Worm (Caenorhabditis elegans): ENCODE results near the gene ccm-3.

DNA sequence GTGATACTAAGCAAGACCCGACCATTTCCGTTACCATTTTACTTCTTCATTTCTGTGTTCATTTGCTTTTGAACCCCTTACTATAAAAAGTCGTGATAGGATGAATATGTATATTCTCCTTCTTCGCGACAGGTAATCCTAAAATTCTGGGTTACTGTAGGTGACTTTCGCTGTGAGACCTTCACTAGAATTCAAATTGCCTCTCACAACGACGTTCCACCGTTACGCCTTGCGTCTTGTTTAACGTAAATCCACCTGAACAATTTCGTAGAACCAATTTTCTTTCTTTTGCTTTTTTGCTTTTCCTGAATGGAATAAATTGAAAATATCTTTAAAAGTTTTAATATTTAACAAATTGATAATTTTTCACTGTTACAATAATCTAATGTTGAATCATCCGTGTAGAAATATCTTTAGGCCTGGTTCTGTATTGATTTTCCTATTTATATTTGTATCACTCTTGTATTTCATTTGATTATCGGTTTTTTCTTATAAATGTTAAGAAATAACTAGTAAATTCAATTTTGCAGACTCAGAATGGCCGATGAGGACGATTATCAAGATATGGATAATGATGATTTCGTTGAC is 28.1 kb downstream of the ccm-3 start, which contains the start of gene rpb-6:
- TF ChIP-seq tra-4 (tag; optimal IDR thresholded peaks at IDR 0.05): no peak
- no peak for TF ChIP-seq ama-1 (optimal IDR thresholded peaks at IDR 0.05)
- TF ChIP-seq hmbx-1 (tag; optimal IDR thresholded peaks at IDR 0.05): no peak
- TF ChIP-seq tbx-11 (GFP tag; IDR thresholded peaks at IDR 0.05): no peak
- no peak for TF ChIP-seq aly-1 (tag; optimal IDR thresholded peaks at IDR 0.05)
- no peak for TF ChIP-seq hnd-1 (tag; optimal IDR thresholded peaks at IDR 0.05)
- no peak for TF ChIP-seq tbx-37 (GFP tag; conservative IDR thresholded peaks at IDR 0.05)
- no peak for TF ChIP-seq F13C5.2 (tag; optimal IDR thresholded peaks at IDR 0.05)
- TF ChIP-seq flt-1 (GFP tag; IDR thresholded peaks at IDR 0.05): no peak
- TF ChIP-seq ceh-13 (GFP tag; optimal IDR thresholded peaks at IDR 0.05): no peak
- TF ChIP-seq sea-1 (GFP tag; conservative IDR thresholded peaks at IDR 0.05): no peak
